Worm (Caenorhabditis elegans) whole organism, young adult: Measurements from ENCODE around the gene pals-30.

Experiments
- B0035.1 ChIP-seq: sonication (generic microtip); optimal IDR thresholded peaks from 2 replicates; lab custom pipeline; 2016; ENCODE audit warnings: missing genetic modification characterization, mild to moderate bottlenecking, missing compliant biosample characterization, missing genotype, missing genetic modification reagents
- F55B11.4 ChIP-seq: sonication (generic microtip); optimal IDR thresholded peaks from 2 replicates; lab custom pipeline; 2016; ENCODE audit warnings: missing compliant biosample characterization, missing genetic modification characterization, borderline replicate concordance; ENCODE audit not compliant: insufficient read depth
- aptf-2 ChIP-seq: fragments of 200-800 bp; sonication (Bioruptor generic); conservative IDR thresholded peaks from 2 replicates; pipeline ENCODE4 v1.3.6; 2022; ENCODE audit warnings: missing genetic modification reagents, missing genetic modification characterization, missing compliant biosample characterization
- mcd-1 ChIP-seq: fragments of 200-800 bp; sonication (Bioruptor generic); IDR thresholded peaks from 2 replicates; pipeline ENCODE4 v1.3.6; 2022; ENCODE audit warnings: missing genetic modification reagents, missing genetic modification characterization, missing compliant biosample characterization
- tbx-9 ChIP-seq: sonication (generic microtip); optimal IDR thresholded peaks from 2 replicates; lab custom pipeline; 2016; ENCODE audit warnings: borderline replicate concordance, missing genetic modification characterization, inconsistent platforms, missing compliant biosample characterization

DNA sequence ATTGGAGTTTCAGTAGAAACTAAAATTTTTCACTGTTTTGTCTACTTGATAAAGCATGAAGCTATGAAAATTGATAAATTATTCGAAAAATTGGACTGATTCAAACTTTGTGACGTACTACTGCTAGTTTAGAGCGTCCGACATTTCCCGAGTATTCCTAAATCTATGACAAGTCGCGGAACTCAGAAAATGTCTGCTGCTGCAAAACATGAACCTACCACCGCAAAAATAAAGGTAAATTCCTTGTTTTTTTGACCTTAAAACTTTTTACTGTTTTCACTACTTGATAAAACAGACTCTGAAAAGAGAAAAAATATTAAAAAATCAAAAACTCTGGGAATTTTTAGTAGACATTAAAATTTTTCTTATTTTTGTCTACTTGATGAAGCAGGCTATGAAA, 35.0 kb upstream of the pals-30 start:
- no peak for TF ChIP-seq mcd-1
- TF ChIP-seq aptf-2 (GFP tag; lab: Robert Waterston, UW) = no peak
- no peak for TF ChIP-seq tbx-9 (tag; lab: Kevin White, UChicago)
- TF ChIP-seq F55B11.4 (tag; lab: Kevin White, UChicago) = no peak
- TF ChIP-seq B0035.1 (tag; lab: Kevin White, UChicago) = no peak
